Worm (Caenorhabditis elegans): Measurements from ENCODE around the gene K09H11.6.

The K09H11.6 gene

DNA sequence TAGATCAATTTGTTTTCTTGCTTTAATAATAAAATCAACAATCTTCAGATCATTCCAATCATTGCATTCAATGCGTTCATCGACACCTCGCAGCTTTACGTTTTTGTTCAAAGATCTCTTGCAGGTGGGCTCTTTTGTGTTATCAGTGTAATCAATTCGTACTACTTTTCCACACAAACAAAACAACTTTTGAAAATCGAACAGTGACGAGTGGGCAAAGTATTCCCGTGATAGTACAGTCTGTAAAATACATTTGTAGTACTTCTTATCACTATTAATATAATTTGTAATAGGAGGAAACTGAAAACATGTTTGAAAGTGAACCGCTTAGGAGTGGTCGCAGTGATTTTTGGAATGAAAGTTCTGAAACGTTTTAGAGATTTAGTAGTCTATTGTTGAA, 29.1 kb upstream of the K09H11.6 start, which contains the start of gene pgph-2:
pgph-2 (plus strand) TSS at position 47 of the 400 bp plus-strand sequence.
- TF ChIP-seq elt-2 (tag; optimal IDR thresholded peaks at IDR 0.05), result peak; percentile 33
- no peak for TF ChIP-seq nhr-77 (tag; optimal IDR thresholded peaks at IDR 0.05)

DNA sequence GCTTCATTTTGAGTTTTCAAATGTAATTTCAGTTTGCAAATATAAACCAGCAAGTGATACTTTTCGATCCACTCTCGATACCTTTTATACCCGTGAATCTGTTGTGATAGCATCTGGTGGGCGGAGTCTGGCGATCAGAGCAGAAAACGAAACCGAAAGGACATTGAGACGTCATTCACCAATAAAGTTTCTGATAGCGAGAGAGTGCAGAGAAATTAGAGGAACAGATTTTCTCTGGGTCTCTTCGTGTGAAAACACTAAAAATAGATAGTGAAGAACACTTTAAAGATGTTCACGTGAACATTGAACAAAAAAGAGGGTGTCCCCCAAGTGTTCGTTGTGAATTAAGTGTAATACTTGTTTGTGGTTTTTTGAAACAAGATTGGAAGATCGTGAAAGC, 27.8 kb upstream of the K09H11.6 start, which contains the start of gene pgph-3:
pgph-3 (minus strand) TSS at position 60 of the 400 bp plus-strand sequence.
- TF ChIP-seq sup-37 (GFP tag; optimal IDR thresholded peaks at IDR 0.05) (no peak), dpl-1 (GFP tag; optimal IDR thresholded peaks at IDR 0.05) (no peak), unc-130 (tag; optimal IDR thresholded peaks at IDR 0.05) (no peak), jun-1 (tag; optimal IDR thresholded peaks at IDR 0.05) (no peak), C04F5.9 (tag; optimal IDR thresholded peaks at IDR 0.05) (no peak), fkh-8 (tag; optimal IDR thresholded peaks at IDR 0.05) (no peak), ets-5 (GFP tag; IDR thresholded peaks at IDR 0.05) (no peak), irx-1 (tag; optimal IDR thresholded peaks at IDR 0.05) (no peak), lir-3 (tag; optimal IDR thresholded peaks at IDR 0.05; ENCODE audit: poor library complexity) (no peak), unc-30 (tag; optimal IDR thresholded peaks at IDR 0.05) (no peak), nhr-90 (tag; optimal IDR thresholded peaks at IDR 0.05; ENCODE audit: poor library complexity) (no peak), ztf-4 (tag; optimal IDR thresholded peaks at IDR 0.05) (no peak), pqm-1 (tag; optimal IDR thresholded peaks at IDR 0.05) (no peak), egl-27 (tag; optimal IDR thresholded peaks at IDR 0.05) (no peak), lin-15B (tag; optimal IDR thresholded peaks at IDR 0.05) (no peak), grh-1 (GFP tag; IDR thresholded peaks at IDR 0.05) (no peak), nhr-85 (tag) (peak; percentile 82), lin-39 (tag; optimal IDR thresholded peaks at IDR 0.05) (no peak), pag-3 (tag; optimal IDR thresholded peaks at IDR 0.05; ENCODE audit: borderline replicate concordance, insufficient read depth) (no peak), vab-15 (tag; optimal IDR thresholded peaks at IDR 0.05) (no peak), tlp-1 (tag; optimal IDR thresholded peaks at IDR 0.05) (no peak), mdl-1 (tag; optimal IDR thresholded peaks at IDR 0.05) (no peak), nhr-237 (tag; optimal IDR thresholded peaks at IDR 0.05) (no peak), nhr-76 (tag; optimal IDR thresholded peaks at IDR 0.05) (no peak), snu-23 (GFP tag; optimal IDR thresholded peaks at IDR 0.05) (no peak), fkh-10 (GFP tag; optimal IDR thresholded peaks at IDR 0.05) (no peak), F16B12.6 (tag; optimal IDR thresholded peaks at IDR 0.05) (no peak), alr-1 (tag; optimal IDR thresholded peaks at IDR 0.05; ENCODE audit: borderline replicate concordance) (no peak), lin-14 (GFP tag; optimal IDR thresholded peaks at IDR 0.05) (peak; percentile 81), zag-1 (tag; optimal IDR thresholded peaks at IDR 0.05) (no peak), hlh-4 (tag; optimal IDR thresholded peaks at IDR 0.05) (no peak), skn-1 (tag; optimal IDR thresholded peaks at IDR 0.05) (no peak), fkh-4 (tag; optimal IDR thresholded peaks at IDR 0.05; ENCODE audit: borderline replicate concordance) (no peak), dsc-1 (tag; optimal IDR thresholded peaks at IDR 0.05) (no peak), fos-1 (tag; optimal IDR thresholded peaks at IDR 0.05) (no peak), nhr-19 (GFP tag; conservative IDR thresholded peaks at IDR 0.05) (peak; percentile 51), sox-4 (tag; optimal IDR thresholded peaks at IDR 0.05) (no peak), elt-3 (tag; optimal IDR thresholded peaks at IDR 0.05) (peak in 1 of 6 experiments; percentile 20), nhr-47 (tag; optimal IDR thresholded peaks at IDR 0.05) (no peak), tbx-2 (tag; optimal IDR thresholded peaks at IDR 0.05) (no peak), lin-13 (GFP tag; optimal IDR thresholded peaks at IDR 0.05) (no peak), ama-1 (optimal IDR thresholded peaks at IDR 0.05) (no peak), hpl-2 (GFP tag; optimal IDR thresholded peaks at IDR 0.05) (no peak), ceh-63 (GFP tag; optimal IDR thresholded peaks at IDR 0.05) (no peak), ceh-88 (GFP tag; IDR thresholded peaks at IDR 0.05) (no peak), nhr-71 (tag; optimal IDR thresholded peaks at IDR 0.05) (peak; percentile 63), hlh-17 (GFP tag; optimal IDR thresholded peaks at IDR 0.05; ENCODE audit: borderline replicate concordance) (no peak), efl-1 (optimal IDR thresholded peaks at IDR 0.05) (peak; percentile 17 to 27), efl-1 (GFP tag; optimal IDR thresholded peaks at IDR 0.05 in 1 of 2) (no peak), zip-4 (GFP tag; optimal IDR thresholded peaks at IDR 0.05) (no peak)

Measured in whole organism, L1 larva.